Worm (Caenorhabditis elegans): ENCODE results near the gene C27F2.10.
A peak's percentile ranks its signal among the peaks of the same experiment; 100 is the strongest.
"Not testable (repeated sequence)": the region's sequence is repeated elsewhere in the genome, so short reads cannot be mapped to it uniquely, and the experiment has no call there.

Gene C27F2.10

ce11 chrIII:5031375-5031836 lies 44.7 kb upstream of the C27F2.10 start (continued):
- TF ChIP-seq dox-1 (GFP tag; IDR thresholded peaks at IDR 0.05) (peak; percentile 98), rcor-1 (GFP tag; IDR thresholded peaks at IDR 0.05) (peak; percentile 93), ztf-26 (tag; optimal IDR thresholded peaks at IDR 0.05) (peak; percentile 78), T07F8.4 (tag; optimal IDR thresholded peaks at IDR 0.05) (peak; percentile 69), cebp-2 (GFP tag; IDR thresholded peaks at IDR 0.05) (peak; percentile 34; the same call in 1 of the 2 replicates), F10E7.11 (tag; optimal IDR thresholded peaks at IDR 0.05) (peak; percentile 67), C06A6.2 (GFP tag; conservative IDR thresholded peaks at IDR 0.05) (peak; percentile 72; the same call in 1 of the 2 replicates), ceh-27 (GFP tag; optimal IDR thresholded peaks at IDR 0.05) (peak; percentile 70), lin-40 (tag; optimal IDR thresholded peaks at IDR 0.05) (peak; percentile 91), egl-44 (GFP tag; IDR thresholded peaks at IDR 0.05) (peak; percentile 69; the same call in 1 of the 2 replicates), akir-1 (GFP tag; optimal IDR thresholded peaks at IDR 0.05) (peak; percentile 39), lsy-27 (tag; optimal IDR thresholded peaks at IDR 0.05; ENCODE audit: borderline replicate concordance, insufficient read depth) (peak; percentile 39), snpc-4 (GFP tag; optimal IDR thresholded peaks at IDR 0.05) (peak; percentile 46), snpc-4 (tag; optimal IDR thresholded peaks at IDR 0.05) (peak in 1 of 4 experiments; percentile 64), F37B4.10 (GFP tag; IDR thresholded peaks at IDR 0.05) (peak; percentile 72; the same call in 1 of the 2 replicates), cebp-1 (GFP tag; IDR thresholded peaks at IDR 0.05) (0 out of 2 replicates have a peak, but pooled peaks have one; percentile 45), pbrm-1 (GFP tag; IDR thresholded peaks at IDR 0.05) (peak; percentile 87), ceh-40 (GFP tag; IDR thresholded peaks at IDR 0.05) (0 out of 2 replicates have a peak, but pooled peaks have one; percentile 49), madf-8 (GFP tag; conservative IDR thresholded peaks at IDR 0.05) (0 out of 2 replicates have a peak, but pooled peaks have one; percentile 27), aptf-3 (GFP tag; IDR thresholded peaks at IDR 0.05) (peak; percentile 79; the same call in 1 of the 2 replicates), chd-7 (tag; optimal IDR thresholded peaks at IDR 0.05) (peak; percentile 79), zim-3 (tag; optimal IDR thresholded peaks at IDR 0.05) (peak; percentile 1)
- TF ChIP-seq cebp-1 (tag; optimal IDR thresholded peaks at IDR 0.05) = not testable (repeated sequence)

DNA sequence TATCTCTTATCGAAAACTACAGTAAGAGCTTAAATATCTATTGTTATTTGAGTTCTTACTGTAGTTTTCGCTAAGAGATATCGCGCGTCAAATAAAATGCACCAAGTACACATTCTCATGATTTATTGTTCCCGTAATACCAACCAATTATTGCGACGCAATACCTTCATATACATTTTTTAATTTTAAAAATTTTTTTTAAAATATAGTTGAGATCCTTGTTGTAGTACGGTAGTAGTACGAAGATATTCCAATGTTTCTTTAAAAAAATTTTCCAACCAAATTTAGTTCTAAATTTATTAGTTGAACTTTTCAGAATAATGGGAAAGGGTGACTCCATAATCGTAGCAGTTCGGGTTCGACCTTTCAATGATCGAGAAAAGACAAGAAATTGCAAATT lies 43.9 kb upstream of the C27F2.10 start, which contains the start of gene klp-6:
TSS of gene klp-6 (plus strand) at position 301 of the 400 bp plus-strand sequence.
- TF ChIP-seq snpc-4 (GFP tag; optimal IDR thresholded peaks at IDR 0.05) (no peak), snpc-4 (tag; optimal IDR thresholded peaks at IDR 0.05) (no peak), hmg-20 (GFP tag; IDR thresholded peaks at IDR 0.05) (no peak), nfya-2 (GFP tag; IDR thresholded peaks at IDR 0.05) (no peak), nhr-90 (tag; optimal IDR thresholded peaks at IDR 0.05) (no peak), chd-7 (tag; optimal IDR thresholded peaks at IDR 0.05) (no peak), Y56A3A.18 (GFP tag; IDR thresholded peaks at IDR 0.05) (no peak), mes-4 (tag; optimal IDR thresholded peaks at IDR 0.05) (no peak), ztf-22 (GFP tag; optimal IDR thresholded peaks at IDR 0.05) (no peak), snpc-1.1 (tag; optimal IDR thresholded peaks at IDR 0.05; ENCODE audit: insufficient read depth) (no peak), egl-18 (GFP tag; IDR thresholded peaks at IDR 0.05) (no peak), ztf-18 (tag; optimal IDR thresholded peaks at IDR 0.05) (no peak), mel-28 (tag; optimal IDR thresholded peaks at IDR 0.05; ENCODE audit: borderline replicate concordance) (no peak), cebp-2 (GFP tag; IDR thresholded peaks at IDR 0.05) (no peak), xnd-1 (tag; optimal IDR thresholded peaks at IDR 0.05) (no peak), rcor-1 (GFP tag; IDR thresholded peaks at IDR 0.05) (no peak), rec-8 (tag; optimal IDR thresholded peaks at IDR 0.05) (no peak), T26A5.8 (tag; optimal IDR thresholded peaks at IDR 0.05) (no peak), die-1 (tag; optimal IDR thresholded peaks at IDR 0.05) (no peak), F52B5.7 (tag; optimal IDR thresholded peaks at IDR 0.05) (no peak), F37B4.10 (GFP tag; IDR thresholded peaks at IDR 0.05) (no peak)
